Fruit fly (Drosophila melanogaster): Measurements from ENCODE around the gene cnc.

cnc gene

DNA sequence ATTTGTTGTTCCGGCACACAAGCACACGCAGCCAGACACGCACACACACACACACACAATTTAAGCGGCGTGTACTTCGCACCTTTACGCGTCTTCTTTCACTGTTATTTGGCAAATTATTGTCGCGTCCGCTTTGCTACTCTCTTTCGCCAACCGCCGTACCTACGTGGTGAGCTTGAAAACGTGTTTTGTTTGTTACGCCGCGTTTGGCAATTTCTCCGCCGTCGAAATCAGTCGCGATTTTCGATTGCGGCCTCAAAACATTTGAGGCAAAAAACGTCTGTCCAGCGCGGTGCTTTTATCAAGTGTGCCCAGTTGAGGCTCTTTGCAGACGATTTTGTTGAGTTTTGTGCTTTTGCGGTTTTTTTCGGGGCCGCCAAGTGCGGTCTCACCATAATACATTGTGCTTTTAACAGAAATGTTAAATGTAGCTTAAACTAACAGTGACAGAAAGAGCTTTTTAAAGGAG is 4.8 kb downstream of the cnc start:
- peak; percentile 7 for TF ChIP-seq CG17806 (tag; optimal IDR thresholded peaks at IDR 0.05)
- peak; percentile 47 for TF ChIP-seq gl (tag; optimal IDR thresholded peaks at IDR 0.05)
- peak; percentile 7 for TF ChIP-seq CG15710 (tag; optimal IDR thresholded peaks at IDR 0.05)
- TF ChIP-seq CG32121 (GFP tag; IDR thresholded peaks at IDR 0.05), result no peak
- TF ChIP-seq CG8301 (tag; optimal IDR thresholded peaks at IDR 0.05), result no peak
- TF ChIP-seq CG13204 (GFP tag; optimal IDR thresholded peaks at IDR 0.05), result peak; percentile 3
- TF ChIP-seq rn (GFP tag; IDR thresholded peaks at IDR 0.05), result no peak
- no peak for TF ChIP-seq fd96Ca (GFP tag; IDR thresholded peaks at IDR 0.05)
- TF ChIP-seq EcR (GFP tag; optimal IDR thresholded peaks at IDR 0.05), result peak; percentile 32
- peak; percentile 38 for TF ChIP-seq Snoo (tag; optimal IDR thresholded peaks at IDR 0.05)
- TF ChIP-seq CG4496 (GFP tag; IDR thresholded peaks at IDR 0.05), result peak; percentile 53; the same call in 2 of the 3 replicates
- TF ChIP-seq CG12605 (GFP tag; IDR thresholded peaks at IDR 0.05), result no peak
- no peak for TF ChIP-seq Pif1B (GFP tag; optimal IDR thresholded peaks at IDR 0.05)
- no peak; the same call in 1 of the 2 replicates for TF ChIP-seq Ets98B (GFP tag; IDR thresholded peaks at IDR 0.05)

DNA sequence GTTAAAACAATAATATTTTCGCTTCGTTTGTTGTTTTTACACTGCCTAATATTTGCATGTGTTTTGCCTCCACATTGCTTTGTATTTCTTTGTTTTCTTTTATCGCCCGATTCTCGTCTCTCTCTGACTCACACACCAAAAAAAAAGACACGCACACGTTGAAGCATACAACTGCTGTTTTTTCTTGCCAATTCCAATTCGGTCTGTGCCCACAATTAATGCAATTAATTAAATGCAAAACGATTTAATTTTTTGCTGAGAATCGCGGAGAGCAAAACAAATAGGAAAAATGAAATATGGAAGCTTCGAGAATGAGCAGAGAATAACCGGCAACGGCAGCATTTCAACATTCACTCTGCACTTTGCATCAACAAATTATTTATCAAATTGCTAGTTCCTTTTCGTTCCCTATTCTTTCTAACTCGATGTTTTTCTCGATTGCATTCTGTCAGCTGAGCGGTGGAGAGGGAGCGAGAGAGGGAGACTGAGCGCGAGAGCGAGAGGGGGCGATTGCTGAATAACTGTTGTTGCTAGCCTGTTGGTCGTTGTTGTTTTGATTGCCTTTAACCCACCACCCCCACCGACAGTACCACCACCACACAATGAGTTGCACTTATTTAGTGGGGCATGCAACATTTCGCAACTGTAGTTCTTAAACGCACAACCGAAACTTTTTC is 5.4 kb downstream of the cnc start:
- peak; percentile 15 for TF ChIP-seq CG8159 (tag; optimal IDR thresholded peaks at IDR 0.05)
- no peak for TF ChIP-seq Pif1A (GFP tag; optimal IDR thresholded peaks at IDR 0.05)
- TF ChIP-seq CG9948 (tag; optimal IDR thresholded peaks at IDR 0.05), result no peak
- TF ChIP-seq fd96Ca (GFP tag; IDR thresholded peaks at IDR 0.05), result 0 out of 3 replicates have a peak, but pooled peaks have one; percentile 15
- no peak for TF ChIP-seq Ets98B (GFP tag; IDR thresholded peaks at IDR 0.05)
- TF ChIP-seq CG15710 (tag; optimal IDR thresholded peaks at IDR 0.05), result no peak
- peak; percentile 10 for TF ChIP-seq CG14655 (GFP tag; optimal IDR thresholded peaks at IDR 0.05)
- no peak for TF ChIP-seq CG10348 (GFP tag; IDR thresholded peaks at IDR 0.05)
- no peak for TF ChIP-seq rn (GFP tag; IDR thresholded peaks at IDR 0.05)

DNA sequence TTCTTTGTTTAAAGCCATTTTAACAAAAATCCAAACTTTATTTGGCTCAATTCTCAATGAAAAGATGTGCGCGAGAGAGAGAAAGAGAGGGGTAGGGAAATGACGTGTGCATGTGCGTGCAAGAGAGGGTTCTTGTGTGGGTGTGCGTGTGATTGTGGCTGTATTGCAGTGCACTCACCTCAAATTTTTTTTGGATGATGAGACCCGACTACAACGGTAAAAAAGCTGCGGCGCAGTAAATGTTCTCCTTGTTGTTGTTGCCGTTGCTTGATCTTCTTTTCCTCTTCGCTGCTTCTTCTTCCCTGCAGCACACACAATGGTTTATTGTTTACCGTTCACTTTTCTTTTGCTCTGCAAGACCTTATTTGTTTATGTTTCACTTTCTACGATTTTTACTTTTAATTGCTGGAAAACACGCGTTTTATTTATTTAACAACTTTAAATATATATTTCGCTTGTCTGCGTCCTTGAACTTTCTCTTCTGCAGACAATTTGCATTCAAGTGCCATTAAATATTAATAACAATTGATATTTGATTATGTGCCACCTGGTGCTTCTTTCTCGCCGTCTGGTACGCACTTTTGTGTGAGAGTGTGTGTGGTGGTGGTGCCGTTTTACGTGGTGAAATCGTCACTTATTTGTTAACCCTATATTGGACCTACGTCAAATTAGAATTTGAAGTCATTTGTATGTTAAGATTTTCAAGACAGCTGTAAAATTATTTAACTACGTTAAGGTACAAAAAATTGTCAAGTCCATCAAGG is 6.1 kb downstream of the cnc start:
- TF ChIP-seq CG4496 (GFP tag; IDR thresholded peaks at IDR 0.05) (peak; percentile 16; the same call in 1 of the 3 replicates), Pif1B (GFP tag; optimal IDR thresholded peaks at IDR 0.05) (no peak), fd96Ca (GFP tag; IDR thresholded peaks at IDR 0.05) (no peak), EcR (GFP tag; optimal IDR thresholded peaks at IDR 0.05) (peak; percentile 88)

dm6 chr3R:23217142-23217771 is 9.3 kb downstream of the cnc start:
- TF ChIP-seq CG9948 (tag; optimal IDR thresholded peaks at IDR 0.05) (no peak), CG32121 (GFP tag; IDR thresholded peaks at IDR 0.05) (no peak), CG4496 (GFP tag; IDR thresholded peaks at IDR 0.05) (no peak), CG13204 (GFP tag; optimal IDR thresholded peaks at IDR 0.05) (no peak), Snoo (tag; optimal IDR thresholded peaks at IDR 0.05) (no peak)

- TF ChIP-seq fd96Ca (GFP tag; IDR thresholded peaks at IDR 0.05) (no peak), Pif1A (GFP tag; optimal IDR thresholded peaks at IDR 0.05) (no peak), EcR (GFP tag; optimal IDR thresholded peaks at IDR 0.05) (no peak), CG32121 (GFP tag; IDR thresholded peaks at IDR 0.05) (no peak), CG15710 (tag; optimal IDR thresholded peaks at IDR 0.05) (no peak), CG10348 (GFP tag; IDR thresholded peaks at IDR 0.05) (no peak), CG8159 (tag; optimal IDR thresholded peaks at IDR 0.05) (no peak), rn (GFP tag; IDR thresholded peaks at IDR 0.05) (no peak), CG4496 (GFP tag; IDR thresholded peaks at IDR 0.05) (no peak), CG17806 (tag; optimal IDR thresholded peaks at IDR 0.05) (no peak), CG12605 (GFP tag; IDR thresholded peaks at IDR 0.05) (no peak), CG14655 (GFP tag; optimal IDR thresholded peaks at IDR 0.05) (no peak), Pif1B (GFP tag; optimal IDR thresholded peaks at IDR 0.05) (no peak), D1 (tag; optimal IDR thresholded peaks at IDR 0.05) (no peak), Ets98B (GFP tag; IDR thresholded peaks at IDR 0.05) (no peak), CG13204 (GFP tag; optimal IDR thresholded peaks at IDR 0.05) (no peak), CG9948 (tag; optimal IDR thresholded peaks at IDR 0.05) (no peak), CG34367 (tag; optimal IDR thresholded peaks at IDR 0.05) (no peak), CG8301 (tag; optimal IDR thresholded peaks at IDR 0.05) (no peak), gl (tag; optimal IDR thresholded peaks at IDR 0.05) (no peak)
Observed at dm6 chr3R:23215434-23215730, 11.1 kb downstream of the cnc start.

Measured in whole organism, pupa.